Worm (Caenorhabditis elegans) whole organism, L3 larva: Measurements from ENCODE around the gene mrpl-28.

Experiments
- jun-1 ChIP-seq: fragments of 150-350 bp; optimal IDR thresholded peaks from 2 replicates; lab custom pipeline; 2014; ENCODE audit warnings: missing biosample characterization, missing genetic modification reagents, missing genetic modification characterization
- nhr-23 ChIP-seq: fragments of 150-350 bp; optimal IDR thresholded peaks from 2 replicates; lab custom pipeline; 2014; ENCODE audit warnings: missing biosample characterization, missing genetic modification reagents, missing genetic modification characterization
- pqm-1 ChIP-seq: fragments of 150-350 bp; optimal IDR thresholded peaks from 2 replicates; lab custom pipeline; 2017; ENCODE audit warnings: missing biosample characterization, missing genetic modification characterization, inconsistent platforms
- tbx-2 ChIP-seq: sonication (generic microtip); optimal IDR thresholded peaks from 2 replicates; lab custom pipeline; 2016; ENCODE audit warnings: mild to moderate bottlenecking, missing genetic modification characterization, missing compliant biosample characterization
- unc-62 ChIP-seq: fragments of 150-350 bp; sonication (generic microtip); optimal IDR thresholded peaks from 4 replicates; lab custom pipeline; 2014; ENCODE audit warnings: missing biosample characterization, missing genetic modification reagents, missing genetic modification characterization
- ztf-4 ChIP-seq: fragments of 150-350 bp; optimal IDR thresholded peaks from 2 replicates; lab custom pipeline; 2014; ENCODE audit warnings: missing biosample characterization, missing genetic modification characterization

ce11 chrII:159294-159922 is 3.6 kb upstream of the mrpl-28 start:
- TF ChIP-seq unc-62 (GFP tag; lab: Kevin White, UChicago) (no peak), ztf-4 (no peak), jun-1 (tag; lab: Kevin White, UChicago) (no peak), nhr-23 (tag; lab: Kevin White, UChicago) (peak; percentile 53), tbx-2 (tag; lab: Kevin White, UChicago) (no peak), pqm-1 (tag; lab: Kevin White, UChicago) (peak; percentile 60)
